Fruit fly (Drosophila melanogaster) whole organism, embryonic: Measurements from ENCODE around the gene mio.

ENCODE experiments used
- Asciz ChIP-seq: fragments of 200-800 bp; sonication (Bioruptor generic); optimal IDR thresholded peaks from 2 replicates; lab custom pipeline; 2017; ENCODE audit warnings: missing biosample characterization, mild to moderate bottlenecking, missing genetic modification characterization, missing genetic modification reagents
- Atf3 ChIP-seq: fragments of 200-800 bp; sonication (Bioruptor generic); optimal IDR thresholded peaks from 3 replicates; lab custom pipeline; 2016; ENCODE audit warnings: missing biosample characterization, missing genetic modification characterization
- BtbVII ChIP-seq: fragments of 200-800 bp; sonication (Bioruptor generic); optimal IDR thresholded peaks from 3 replicates; lab custom pipeline; 2017; ENCODE audit warnings: missing biosample characterization, mild to moderate bottlenecking, missing genetic modification characterization
- CG11560 ChIP-seq: fragments of 200-800 bp; sonication (Bioruptor generic); IDR thresholded peaks from 3 replicates; pipeline ENCODE4 v1.3.6; 2022; ENCODE audit warnings: missing biosample characterization, missing genetic modification characterization
- CG13624 ChIP-seq: fragments of 200-800 bp; sonication (Bioruptor generic); optimal IDR thresholded peaks from 2 replicates; lab custom pipeline; 2016; ENCODE audit warnings: missing biosample characterization, missing genetic modification characterization
- CG14050 ChIP-seq: fragments of 200-800 bp; sonication (Bioruptor generic); IDR thresholded peaks from 3 replicates; pipeline ENCODE4 v1.3.6; 2022; ENCODE audit warnings: missing biosample characterization, missing genetic modification characterization
- CG1792 ChIP-seq: fragments of 200-800 bp; sonication (Bioruptor generic); optimal IDR thresholded peaks from 2 replicates; lab custom pipeline; 2016; ENCODE audit warnings: missing biosample characterization, missing genetic modification characterization
- CG18011 ChIP-seq: fragments of 200-800 bp; sonication (Bioruptor generic); optimal IDR thresholded peaks from 2 replicates; lab custom pipeline; 2017; ENCODE audit warnings: missing biosample characterization, missing genetic modification characterization, mild to moderate bottlenecking, moderate library complexity, missing genotype
- CG18476 ChIP-seq: fragments of 200-800 bp; sonication (Bioruptor generic); optimal IDR thresholded peaks from 2 replicates; lab custom pipeline; 2016; ENCODE audit warnings: missing biosample characterization, mild to moderate bottlenecking, missing genetic modification characterization
- CG34224 ChIP-seq: fragments of 200-800 bp; sonication (Bioruptor generic); IDR thresholded peaks from 3 replicates; pipeline ENCODE4 v1.3.6; 2022; ENCODE audit warnings: missing biosample characterization, missing genetic modification characterization; ENCODE audit not compliant: partially characterized antibody
- CG4730 ChIP-seq: fragments of 200-800 bp; sonication (Bioruptor generic); IDR thresholded peaks from 2 replicates; pipeline ENCODE4 v1.3.6; 2022; ENCODE audit warnings: missing biosample characterization, missing genetic modification characterization
- CG7786 ChIP-seq: fragments of 200-800 bp; sonication (Bioruptor generic); optimal IDR thresholded peaks from 2 replicates; lab custom pipeline; 2016; ENCODE audit warnings: missing biosample characterization, missing genetic modification characterization
- CG8478 ChIP-seq: fragments of >200 bp; optimal IDR thresholded peaks from 2 replicates; lab custom pipeline; 2018
- D19B ChIP-seq: fragments of 200-800 bp; sonication (Bioruptor generic); optimal IDR thresholded peaks from 2 replicates; lab custom pipeline; 2017; ENCODE audit warnings: missing biosample characterization, mild to moderate bottlenecking, missing genetic modification characterization
- Dip2 ChIP-seq: fragments of 200-800 bp; sonication (Bioruptor generic); IDR thresholded peaks from 2 replicates; pipeline ENCODE4 v1.3.6; 2022; ENCODE audit warnings: missing biosample characterization, missing genetic modification characterization
- Ets65A ChIP-seq: fragments of 200-800 bp; sonication (Bioruptor generic); peaks from one replicate; lab custom pipeline; 2016; ENCODE audit warnings: missing biosample characterization, missing genetic modification characterization
- HLHmδ ChIP-seq: fragments of 200-800 bp; sonication (Bioruptor generic); optimal IDR thresholded peaks from 2 replicates; lab custom pipeline; 2018; ENCODE audit warnings: missing biosample characterization, mild to moderate bottlenecking, missing genetic modification characterization, moderate library complexity
- Med ChIP-seq: fragments of 200-800 bp; sonication (Bioruptor generic); peaks from one replicate; lab custom pipeline; 2016; ENCODE audit warnings: missing biosample characterization, missing genetic modification characterization, mild to moderate bottlenecking, inconsistent platforms, moderate library complexity
- NFAT ChIP-seq: fragments of 200-800 bp; sonication (Bioruptor generic); IDR thresholded peaks from 2 replicates; pipeline ENCODE4 v1.3.6; 2022; ENCODE audit warnings: missing biosample characterization, missing genetic modification characterization
- Ptx1 ChIP-seq: fragments of 200-800 bp; sonication (Bioruptor generic); IDR thresholded peaks from 2 replicates; pipeline ENCODE4 v1.3.6; 2022; ENCODE audit warnings: missing biosample characterization, missing genetic modification characterization
- Sox100B ChIP-seq: fragments of 200-800 bp; sonication (Bioruptor generic); optimal IDR thresholded peaks from 3 replicates; lab custom pipeline; 2018; ENCODE audit warnings: missing biosample characterization, mild to moderate bottlenecking, missing genetic modification characterization
- Vsx1 ChIP-seq: fragments of 200-800 bp; sonication (Bioruptor generic); optimal IDR thresholded peaks from 2 replicates; lab custom pipeline; 2017; ENCODE audit warnings: missing biosample characterization, mild to moderate bottlenecking, missing genetic modification characterization, missing genetic modification reagents
- az2 ChIP-seq: fragments of 200-800 bp; sonication (Bioruptor generic); optimal IDR thresholded peaks from 3 replicates; lab custom pipeline; 2016; ENCODE audit warnings: missing biosample characterization, missing genetic modification characterization
- bowl ChIP-seq: fragments of 200-800 bp; sonication (Bioruptor generic); IDR thresholded peaks from 2 replicates; pipeline ENCODE4 v1.3.6; 2022; ENCODE audit warnings: missing biosample characterization, missing genetic modification characterization
- btn ChIP-seq: fragments of 200-800 bp; sonication (Bioruptor generic); optimal IDR thresholded peaks from 2 replicates; lab custom pipeline; 2016; ENCODE audit warnings: missing biosample characterization, missing genetic modification characterization
- chif ChIP-seq, 2 experiments: fragments of 200-800 bp; sonication (Bioruptor generic); optimal IDR thresholded peaks; 3 replicates each; lab custom pipeline; 2016; ENCODE audit warnings: missing biosample characterization in 2 of 2, missing genetic modification characterization in 2 of 2
- dati ChIP-seq: fragments of 200-800 bp; sonication (Bioruptor generic); IDR thresholded peaks from 2 replicates; pipeline ENCODE4 v1.3.6; 2022; ENCODE audit warnings: missing biosample characterization, missing genetic modification characterization
- dimm ChIP-seq: fragments of 200-800 bp; sonication (Bioruptor generic); IDR thresholded peaks from 2 replicates; pipeline ENCODE4 v1.3.6; 2022; ENCODE audit warnings: missing biosample characterization, missing genetic modification characterization
- dmrt11E ChIP-seq: fragments of 200-800 bp; sonication (Bioruptor generic); optimal IDR thresholded peaks from 3 replicates; lab custom pipeline; 2018; ENCODE audit warnings: missing biosample characterization, mild to moderate bottlenecking, missing genetic modification characterization, moderate library complexity
- dysf ChIP-seq: fragments of 200-800 bp; sonication (Bioruptor generic); IDR thresholded peaks from 3 replicates; pipeline ENCODE4 v1.3.6; 2022; ENCODE audit warnings: missing biosample characterization, missing genetic modification characterization
- eyg ChIP-seq: fragments of 200-800 bp; sonication (Bioruptor generic); optimal IDR thresholded peaks from 3 replicates; lab custom pipeline; 2016; ENCODE audit warnings: missing biosample characterization, missing genetic modification characterization
- fd64A ChIP-seq: fragments of 200-800 bp; sonication (Bioruptor generic); optimal IDR thresholded peaks from 3 replicates; lab custom pipeline; 2018; ENCODE audit warnings: missing biosample characterization, mild to moderate bottlenecking, missing genetic modification characterization
- gfzf ChIP-seq: fragments of 200-800 bp; sonication (Bioruptor generic); optimal IDR thresholded peaks from 2 replicates; lab custom pipeline; 2016; ENCODE audit warnings: missing biosample characterization, mild to moderate bottlenecking, missing genetic modification characterization, moderate library complexity
- grn ChIP-seq: fragments of 200-800 bp; sonication (Bioruptor generic); optimal IDR thresholded peaks from 3 replicates; lab custom pipeline; 2017; ENCODE audit warnings: missing biosample characterization, missing genetic modification characterization
- mam ChIP-seq: fragments of 200-800 bp; sonication (Bioruptor generic); optimal IDR thresholded peaks from 3 replicates; lab custom pipeline; 2016; ENCODE audit warnings: missing biosample characterization, missing genetic modification characterization
- nom ChIP-seq: fragments of 200-800 bp; sonication (Bioruptor generic); optimal IDR thresholded peaks from 2 replicates; lab custom pipeline; 2017; ENCODE audit warnings: missing biosample characterization, missing genetic modification characterization, mild to moderate bottlenecking, moderate library complexity, missing genetic modification reagents
- pan ChIP-seq, 4 experiments: fragments of >200 bp in 3 of 4; fragments of 200-800 bp in 1 of 4; sonication (Bioruptor generic) in 1 of 4; optimal IDR thresholded peaks in 3 of 4; IDR thresholded peaks in 1 of 4; 2 replicates each; pipeline versions ENCODE4 v1.3.6 to Lab custom; 2017 to 2022; ENCODE audit warnings: missing biosample characterization in 2 of 4, missing genetic modification characterization in 2 of 4, mixed read lengths in 1 of 4
- pzg ChIP-seq: fragments of 200-800 bp; sonication (Bioruptor generic); optimal IDR thresholded peaks from 3 replicates; lab custom pipeline; 2018; ENCODE audit warnings: missing biosample characterization, mild to moderate bottlenecking, missing genetic modification characterization, moderate library complexity
- scrt ChIP-seq: fragments of 200-800 bp; sonication (Bioruptor generic); optimal IDR thresholded peaks from 2 replicates; lab custom pipeline; 2018; ENCODE audit warnings: missing biosample characterization, mild to moderate bottlenecking, missing genetic modification characterization, moderate library complexity
- sr ChIP-seq: fragments of 200-800 bp; sonication (Bioruptor generic); IDR thresholded peaks from 3 replicates; pipeline ENCODE4 v1.3.6; 2022; ENCODE audit warnings: missing biosample characterization, missing genetic modification characterization
- vnd ChIP-seq: fragments of 200-800 bp; sonication (Bioruptor generic); IDR thresholded peaks from 3 replicates; pipeline ENCODE4 v1.3.6; 2022; ENCODE audit warnings: missing biosample characterization, missing genetic modification characterization; ENCODE audit not compliant: partially characterized antibody

mio gene

dm6 chr2L:2228179-2228849, 11.2 kb downstream of the mio start (continued):
- TF ChIP-seq CG18476 (GFP tag; lab: Kevin White, UChicago) (no peak), eyg (GFP tag; lab: Kevin White, UChicago) (no peak), CG18011 (GFP tag; lab: Kevin White, UChicago) (no peak), dmrt11E (tag; lab: Kevin White, UChicago) (no peak), mam (no peak), dati (GFP tag; lab: Robert Waterston, UW) (no peak), CG8478 (no peak), vnd (GFP tag; lab: Robert Waterston, UW) (no peak), dimm (GFP tag; lab: Robert Waterston, UW) (no peak), Atf3 (GFP tag; lab: Kevin White, UChicago) (no peak), chif (GFP tag; optimal IDR thresholded peaks at IDR 0.05; lab: Kevin White, UChicago) (no peak), CG34224 (GFP tag; lab: Robert Waterston, UW) (no peak), gfzf (GFP tag; lab: Kevin White, UChicago) (no peak), CG7786 (GFP tag; lab: Kevin White, UChicago) (no peak), Sox100B (GFP tag; lab: Kevin White, UChicago) (no peak), HLHmδ (GFP tag; lab: Kevin White, UChicago) (no peak), CG14050 (GFP tag; lab: Robert Waterston, UW) (no peak), grn (peak; percentile 71), CG13624 (GFP tag; lab: Kevin White, UChicago) (no peak), Ptx1 (GFP tag; lab: Robert Waterston, UW) (no peak), bowl (no peak), Vsx1 (GFP tag; lab: Kevin White, UChicago) (no peak), CG4730 (no peak), BtbVII (peak; percentile 62), Ets65A (GFP tag; lab: Kevin White, UChicago) (no peak), nom (GFP tag; lab: Kevin White, UChicago) (no peak), fd64A (GFP tag; lab: Kevin White, UChicago) (no peak), az2 (GFP tag; lab: Kevin White, UChicago) (no peak), Dip2 (GFP tag; lab: Robert Waterston, UW) (no peak), CG11560 (tag; lab: Robert Waterston, UW) (no peak), sr (GFP tag; lab: Robert Waterston, UW) (peak; percentile 60; the same call in 2 of the 3 replicates), Asciz (no peak), CG1792 (GFP tag; lab: Kevin White, UChicago) (no peak), btn (GFP tag; lab: Kevin White, UChicago) (no peak), Med (GFP tag; lab: Kevin White, UChicago) (peak; percentile 74), scrt (GFP tag; lab: Kevin White, UChicago) (no peak), D19B (GFP tag; lab: Kevin White, UChicago) (no peak), dysf (no peak), pan (optimal IDR thresholded peaks at IDR 0.05; lab: Kevin White, UChicago) (no peak), pan (GFP tag; optimal IDR thresholded peaks at IDR 0.05 in 1 of 2, IDR thresholded peaks at IDR 0.05 in 1 of 2) (no peak), pzg (GFP tag; lab: Kevin White, UChicago) (no peak), NFAT (GFP tag; lab: Robert Waterston, UW) (no peak)
